Fruit fly (Drosophila melanogaster) whole organism, embryonic: ENCODE results near the gene Sytbeta.

Source experiments
- Abd-B ChIP-seq: fragments of 200-800 bp; sonication (Bioruptor generic); optimal IDR thresholded peaks from 2 replicates; lab custom pipeline; 2018; ENCODE audit warnings: missing biosample characterization, mild to moderate bottlenecking, missing genetic modification characterization, moderate library complexity
- B-H1 ChIP-seq: fragments of 200-800 bp; sonication (Bioruptor generic); IDR thresholded peaks from 3 replicates; pipeline ENCODE4 v1.3.6; 2022; ENCODE audit warnings: missing biosample characterization, missing genetic modification characterization
- Bteb2 ChIP-seq: fragments of 200-800 bp; sonication (Bioruptor generic); optimal IDR thresholded peaks from 2 replicates; lab custom pipeline; 2016; ENCODE audit warnings: missing biosample characterization, missing genetic modification characterization
- C15 ChIP-seq: fragments of 200-800 bp; sonication (Bioruptor generic); IDR thresholded peaks from 3 replicates; pipeline ENCODE4 v1.3.6; 2022; ENCODE audit warnings: missing biosample characterization, missing genetic modification characterization
- CG10147 ChIP-seq: fragments of 200-800 bp; sonication (Bioruptor generic); optimal IDR thresholded peaks from 2 replicates; lab custom pipeline; 2019; ENCODE audit warnings: missing biosample characterization, mild to moderate bottlenecking, missing genetic modification characterization, moderate library complexity
- CG10565 ChIP-seq: fragments of 200-800 bp; sonication (Bioruptor generic); optimal IDR thresholded peaks from 3 replicates; lab custom pipeline; 2016; ENCODE audit warnings: missing biosample characterization, mild to moderate bottlenecking, missing genetic modification characterization
- CG10959 ChIP-seq: fragments of 200-800 bp; sonication (Bioruptor generic); IDR thresholded peaks from 2 replicates; pipeline ENCODE4 v1.3.6; 2022; ENCODE audit warnings: missing biosample characterization, missing genetic modification characterization
- CG11247 ChIP-seq: fragments of 200-800 bp; sonication (Bioruptor generic); IDR thresholded peaks from 2 replicates; pipeline ENCODE4 v1.3.6; 2022; ENCODE audit warnings: missing biosample characterization, missing genetic modification characterization
- CG11696 ChIP-seq: fragments of 200-800 bp; sonication (Bioruptor generic); IDR thresholded peaks from 2 replicates; pipeline ENCODE4 v1.3.6; 2022; ENCODE audit warnings: missing biosample characterization, missing genetic modification characterization
- CG12104 ChIP-seq: fragments of 200-800 bp; sonication (Bioruptor generic); optimal IDR thresholded peaks from 3 replicates; lab custom pipeline; 2016; ENCODE audit warnings: missing biosample characterization, missing genetic modification characterization
- CG12236 ChIP-seq: fragments of 200-800 bp; sonication (Bioruptor generic); optimal IDR thresholded peaks from 2 replicates; lab custom pipeline; 2016; ENCODE audit warnings: missing biosample characterization, missing genetic modification characterization
- CG13287 ChIP-seq: fragments of 200-800 bp; sonication (Bioruptor generic); IDR thresholded peaks from 2 replicates; pipeline ENCODE4 v1.3.6; 2022; ENCODE audit warnings: missing biosample characterization, missing genetic modification characterization; ENCODE audit not compliant: partially characterized antibody
- CG13894 ChIP-seq: fragments of 200-800 bp; sonication (Bioruptor generic); optimal IDR thresholded peaks from 3 replicates; lab custom pipeline; 2018; ENCODE audit warnings: missing biosample characterization, mild to moderate bottlenecking, missing genetic modification characterization, moderate library complexity
- CG14860 ChIP-seq: fragments of 200-800 bp; sonication (Bioruptor generic); IDR thresholded peaks from 3 replicates; pipeline ENCODE4 v1.3.6; 2022; ENCODE audit warnings: missing biosample characterization, missing genetic modification characterization; ENCODE audit not compliant: partially characterized antibody
- CG17385 ChIP-seq: fragments of 200-800 bp; sonication (Bioruptor generic); optimal IDR thresholded peaks from 3 replicates; lab custom pipeline; 2018; ENCODE audit warnings: missing biosample characterization, mild to moderate bottlenecking, missing genetic modification characterization
- CG18476 ChIP-seq: fragments of 200-800 bp; sonication (Bioruptor generic); optimal IDR thresholded peaks from 2 replicates; lab custom pipeline; 2016; ENCODE audit warnings: missing biosample characterization, mild to moderate bottlenecking, missing genetic modification characterization
- CG18619 ChIP-seq: fragments of 200-800 bp; sonication (Bioruptor generic); optimal IDR thresholded peaks from 3 replicates; lab custom pipeline; 2017; ENCODE audit warnings: missing biosample characterization, mild to moderate bottlenecking, missing genetic modification characterization
- CG2116 ChIP-seq: fragments of 200-800 bp; sonication (Bioruptor generic); optimal IDR thresholded peaks from 3 replicates; lab custom pipeline; 2018; ENCODE audit warnings: missing biosample characterization, mild to moderate bottlenecking, missing genetic modification characterization
- CG31224 ChIP-seq: fragments of 200-800 bp; sonication (Bioruptor generic); IDR thresholded peaks from 2 replicates; pipeline ENCODE4 v1.3.6; 2022; ENCODE audit warnings: missing biosample characterization, missing genetic modification characterization
- CG4707 ChIP-seq: fragments of 200-800 bp; sonication (Bioruptor generic); optimal IDR thresholded peaks from 2 replicates; lab custom pipeline; 2018; ENCODE audit warnings: missing biosample characterization, mild to moderate bottlenecking, missing genetic modification characterization, moderate library complexity
- CG7839 ChIP-seq: fragments of 200-800 bp; sonication (Bioruptor generic); optimal IDR thresholded peaks from 3 replicates; lab custom pipeline; 2018; ENCODE audit warnings: missing biosample characterization, mild to moderate bottlenecking, missing genetic modification characterization, moderate library complexity
- CG8290 ChIP-seq, 3 experiments: fragments of 200-800 bp; sonication (Bioruptor generic); optimal IDR thresholded peaks; 2 replicates each; lab custom pipeline; 2016 to 2019; ENCODE audit warnings: missing biosample characterization in 3 of 3, missing genetic modification characterization in 3 of 3, mild to moderate bottlenecking in 2 of 3, moderate library complexity in 1 of 3
- CG8359 ChIP-seq: fragments of 200-800 bp; sonication (Bioruptor generic); optimal IDR thresholded peaks from 2 replicates; lab custom pipeline; 2017; ENCODE audit warnings: missing biosample characterization, mild to moderate bottlenecking, missing genetic modification characterization, borderline replicate concordance
- CTCF ChIP-seq: fragments of 200-800 bp; sonication (Bioruptor generic); optimal IDR thresholded peaks from 2 replicates; lab custom pipeline; 2017; ENCODE audit warnings: missing biosample characterization, mild to moderate bottlenecking, missing genetic modification characterization, moderate library complexity
- Camta ChIP-seq: fragments of 200-800 bp; sonication (Bioruptor generic); optimal IDR thresholded peaks from 2 replicates; lab custom pipeline; 2016; ENCODE audit warnings: missing biosample characterization, missing genetic modification characterization
- D19B ChIP-seq: fragments of 200-800 bp; sonication (Bioruptor generic); optimal IDR thresholded peaks from 2 replicates; lab custom pipeline; 2017; ENCODE audit warnings: missing biosample characterization, mild to moderate bottlenecking, missing genetic modification characterization
- Dref ChIP-seq: fragments of 200-800 bp; sonication (Bioruptor generic); IDR thresholded peaks from 2 replicates; pipeline ENCODE4 v1.3.6; 2022; ENCODE audit warnings: missing biosample characterization, missing genetic modification characterization
- Hr51 ChIP-seq, 2 experiments: fragments of 200-800 bp; sonication (Bioruptor generic); optimal IDR thresholded peaks; 2 replicates in 1 of 2; 3 replicates in 1 of 2; lab custom pipeline; 2016 to 2018; ENCODE audit warnings: missing biosample characterization in 2 of 2, missing genetic modification characterization in 2 of 2, mild to moderate bottlenecking in 1 of 2, moderate library complexity in 1 of 2
- Lhr ChIP-seq: fragments of 200-800 bp; sonication (Bioruptor generic); optimal IDR thresholded peaks from 3 replicates; lab custom pipeline; 2017; ENCODE audit warnings: mild to moderate bottlenecking, missing biosample characterization, missing genetic modification reagents, missing genetic modification characterization
- Neu2 ChIP-seq: fragments of 200-800 bp; sonication (Bioruptor generic); optimal IDR thresholded peaks from 3 replicates; lab custom pipeline; 2016; ENCODE audit warnings: missing biosample characterization, missing genetic modification characterization, borderline replicate concordance
- Rfx ChIP-seq: fragments of 200-800 bp; sonication (Bioruptor generic); IDR thresholded peaks from 2 replicates; pipeline ENCODE4 v1.3.6; 2022; ENCODE audit warnings: missing biosample characterization, missing genetic modification characterization
- Sry-β ChIP-seq: fragments of 200-800 bp; sonication (Bioruptor generic); optimal IDR thresholded peaks from 2 replicates; lab custom pipeline; 2018; ENCODE audit warnings: missing biosample characterization, mild to moderate bottlenecking, missing genetic modification characterization, moderate library complexity
- amos ChIP-seq: fragments of 200-800 bp; sonication (Bioruptor generic); IDR thresholded peaks from 2 replicates; pipeline ENCODE4 v1.3.6; 2022; ENCODE audit warnings: missing biosample characterization, missing genetic modification characterization; ENCODE audit not compliant: partially characterized antibody
- cg ChIP-seq: fragments of 200-800 bp; sonication (Bioruptor generic); optimal IDR thresholded peaks from 3 replicates; lab custom pipeline; 2019; ENCODE audit warnings: missing biosample characterization, mild to moderate bottlenecking, missing genetic modification characterization, moderate library complexity
- corto ChIP-seq: fragments of 200-800 bp; sonication (Bioruptor generic); optimal IDR thresholded peaks from 2 replicates; lab custom pipeline; 2016; ENCODE audit warnings: missing biosample characterization, mild to moderate bottlenecking, missing genetic modification characterization, moderate library complexity
- disco-r ChIP-seq: fragments of 200-800 bp; sonication (Bioruptor generic); optimal IDR thresholded peaks from 2 replicates; lab custom pipeline; 2016; ENCODE audit warnings: missing biosample characterization, missing genetic modification characterization
- ftz-f1 ChIP-seq: fragments of 200-800 bp; sonication (Bioruptor generic); optimal IDR thresholded peaks from 2 replicates; lab custom pipeline; 2016; ENCODE audit warnings: missing biosample characterization, missing genetic modification characterization
- grau ChIP-seq: fragments of 200-800 bp; optimal IDR thresholded peaks from 3 replicates; lab custom pipeline; 2019; ENCODE audit warnings: missing biosample characterization, mild to moderate bottlenecking, missing genetic modification characterization, moderate library complexity
- gsb-n ChIP-seq: fragments of 200-800 bp; sonication (Bioruptor generic); optimal IDR thresholded peaks from 3 replicates; lab custom pipeline; 2018; ENCODE audit warnings: missing biosample characterization, mild to moderate bottlenecking, missing genetic modification characterization
- h ChIP-seq: fragments of >200 bp; optimal IDR thresholded peaks from 2 replicates; lab custom pipeline; 2017
- jumu ChIP-seq: fragments of 200-800 bp; sonication (Bioruptor generic); optimal IDR thresholded peaks from 3 replicates; lab custom pipeline; 2016; ENCODE audit warnings: missing biosample characterization, missing genetic modification characterization
- ken ChIP-seq: fragments of 200-800 bp; sonication (Bioruptor generic); IDR thresholded peaks from 3 replicates; pipeline ENCODE4 v1.3.6; 2022; ENCODE audit warnings: missing biosample characterization, missing genetic modification characterization
- repo ChIP-seq: fragments of 200-800 bp; sonication (Bioruptor generic); optimal IDR thresholded peaks from 2 replicates; lab custom pipeline; 2016; ENCODE audit warnings: missing biosample characterization, missing genetic modification characterization
- ro ChIP-seq: fragments of 200-800 bp; sonication (Bioruptor generic); IDR thresholded peaks from 2 replicates; pipeline ENCODE4 v1.3.6; 2022; ENCODE audit warnings: missing biosample characterization, missing genetic modification characterization
- sob ChIP-seq: fragments of 200-800 bp; sonication (Bioruptor generic); IDR thresholded peaks from 2 replicates; pipeline ENCODE4 v1.3.6; 2022; ENCODE audit warnings: missing biosample characterization, missing genetic modification characterization
- sug ChIP-seq: fragments of 200-800 bp; optimal IDR thresholded peaks from 2 replicates; lab custom pipeline; 2019; ENCODE audit warnings: missing biosample characterization, mild to moderate bottlenecking, missing genetic modification characterization, moderate library complexity
- tll ChIP-seq, 2 experiments: fragments of 200-800 bp in 1 of 2; fragments of >200 bp in 1 of 2; sonication (Bioruptor generic) in 1 of 2; optimal IDR thresholded peaks; 2 replicates each; lab custom pipeline; 2017 to 2019; ENCODE audit warnings: missing biosample characterization in 2 of 2, missing genetic modification characterization in 2 of 2, mild to moderate bottlenecking in 1 of 2, moderate library complexity in 1 of 2
- ttk ChIP-seq: fragments of 200-800 bp; sonication (Bioruptor generic); IDR thresholded peaks from 2 replicates; pipeline ENCODE4 v2.1.2; 2022; ENCODE audit warnings: missing biosample characterization, missing genetic modification characterization
- wor ChIP-seq: fragments of 200-800 bp; sonication (Bioruptor generic); IDR thresholded peaks from 2 replicates; pipeline ENCODE4 v1.3.6; 2022; ENCODE audit warnings: missing biosample characterization, missing genetic modification characterization
- yki ChIP-seq: fragments of >200 bp; optimal IDR thresholded peaks from 3 replicates; lab custom pipeline; 2018

The Sytbeta gene

dm6 chr3L:15094589-15095288 is 30.0 kb upstream of the Sytbeta start, which contains the start of the genes sstn, Plp and GlyRS (continued):
- TF ChIP-seq CG31224 (GFP tag; lab: Robert Waterston, UW) (no peak), CG4707 (GFP tag; lab: Kevin White, UChicago) (no peak), C15 (GFP tag; lab: Robert Waterston, UW) (no peak), corto (GFP tag; lab: Kevin White, UChicago) (peak; percentile 18), Sry-β (GFP tag; lab: Kevin White, UChicago) (peak; percentile 95), CG10565 (GFP tag; lab: Kevin White, UChicago) (no peak), Dref (peak; percentile 71), CG10147 (GFP tag; lab: Kevin White, UChicago) (peak; percentile 58), CG8359 (GFP tag; lab: Kevin White, UChicago) (no peak), CG17385 (peak; percentile 27), yki (no peak), disco-r (no peak), CTCF (GFP tag; lab: Kevin White, UChicago) (no peak), ro (GFP tag; lab: Robert Waterston, UW) (no peak), Abd-B (GFP tag; lab: Kevin White, UChicago) (no peak), CG11696 (GFP tag; lab: Robert Waterston, UW) (no peak), Neu2 (GFP tag; lab: Kevin White, UChicago) (no peak), Hr51 (GFP tag; optimal IDR thresholded peaks at IDR 0.05; lab: Kevin White, UChicago) (peak in 1 of 2 experiments; percentile 30), grau (peak; percentile 57), B-H1 (no peak), ftz-f1 (GFP tag; lab: Kevin White, UChicago) (no peak), Lhr (GFP tag; lab: Kevin White, UChicago) (peak; percentile 1), CG12104 (GFP tag; lab: Kevin White, UChicago) (peak; percentile 39), CG2116 (GFP tag; lab: Kevin White, UChicago) (peak; percentile 58), CG7839 (tag; lab: Kevin White, UChicago) (peak; percentile 57), CG10959 (no peak), CG12236 (GFP tag; lab: Kevin White, UChicago) (no peak), CG11247 (GFP tag; lab: Robert Waterston, UW) (no peak), amos (peak; percentile 61), repo (GFP tag; lab: Kevin White, UChicago) (no peak), Bteb2 (GFP tag; lab: Kevin White, UChicago) (no peak), ttk (no peak), Rfx (GFP tag; lab: Robert Waterston, UW) (0 out of 2 replicates have a peak, but pooled peaks have one; percentile 24), CG8290 (GFP tag; optimal IDR thresholded peaks at IDR 0.05; lab: Kevin White, UChicago) (peak; percentile 61), CG8290 (tag; optimal IDR thresholded peaks at IDR 0.05; lab: Kevin White, UChicago) (peak in 1 of 2 experiments; percentile 1), ken (GFP tag; lab: Robert Waterston, UW) (no peak), CG13894 (tag; lab: Kevin White, UChicago) (peak; percentile 40), Camta (GFP tag; lab: Kevin White, UChicago) (no peak), sob (no peak), D19B (GFP tag; lab: Kevin White, UChicago) (no peak), cg (GFP tag; lab: Kevin White, UChicago) (no peak), tll (GFP tag; optimal IDR thresholded peaks at IDR 0.05; lab: Kevin White, UChicago) (peak in 1 of 2 experiments; percentile 13), CG18476 (GFP tag; lab: Kevin White, UChicago) (no peak), wor (no peak), jumu (GFP tag; lab: Kevin White, UChicago) (no peak), h (lab: Kevin White, UChicago) (no peak), gsb-n (tag; lab: Kevin White, UChicago) (peak; percentile 38), CG18619 (GFP tag; lab: Kevin White, UChicago) (peak; percentile 57), CG14860 (GFP tag; lab: Robert Waterston, UW) (no peak; the same call in 2 of the 3 replicates), CG13287 (peak; percentile 50), sug (tag; lab: Kevin White, UChicago) (peak; percentile 57)
